Fruit fly (Drosophila melanogaster) whole organism, prepupa: Measurements from ENCODE around the gene CHKov1.

Source experiments
- CG4318 ChIP-seq: fragments of 200-800 bp; sonication (Bioruptor generic); optimal IDR thresholded peaks from 3 replicates; lab custom pipeline; 2017; ENCODE audit warnings: missing biosample characterization, mild to moderate bottlenecking, missing genetic modification characterization
- CG6276 ChIP-seq: fragments of 200-800 bp; sonication (Bioruptor generic); optimal IDR thresholded peaks from 2 replicates; lab custom pipeline; 2017; ENCODE audit warnings: missing biosample characterization, mild to moderate bottlenecking, missing genetic modification characterization
- CG6808 ChIP-seq: fragments of 200-800 bp; sonication (Bioruptor generic); optimal IDR thresholded peaks from 3 replicates; lab custom pipeline; 2017; ENCODE audit warnings: missing biosample characterization, missing genetic modification characterization, mild to moderate bottlenecking, moderate library complexity, missing genetic modification reagents
- CG6854 ChIP-seq: fragments of 200-800 bp; sonication (Bioruptor generic); optimal IDR thresholded peaks from 2 replicates; lab custom pipeline; 2017; ENCODE audit warnings: missing biosample characterization, mild to moderate bottlenecking, missing genetic modification characterization
- Eip93F ChIP-seq: fragments of 200-800 bp; sonication (Bioruptor generic); optimal IDR thresholded peaks from 2 replicates; lab custom pipeline; 2016; ENCODE audit warnings: missing biosample characterization, mild to moderate bottlenecking, missing genetic modification characterization
- Ets96B ChIP-seq: fragments of 200-800 bp; optimal IDR thresholded peaks from 2 replicates; lab custom pipeline; 2019; ENCODE audit warnings: missing biosample characterization, mild to moderate bottlenecking, missing genetic modification characterization, moderate library complexity
- dac ChIP-seq: fragments of 200-800 bp; sonication (Bioruptor generic); optimal IDR thresholded peaks from 2 replicates; lab custom pipeline; 2017; ENCODE audit warnings: missing biosample characterization, mild to moderate bottlenecking, missing genetic modification characterization
- vri ChIP-seq: fragments of 200-800 bp; sonication (Bioruptor generic); optimal IDR thresholded peaks from 3 replicates; lab custom pipeline; 2016; ENCODE audit warnings: missing biosample characterization, mild to moderate bottlenecking, missing genetic modification characterization

DNA sequence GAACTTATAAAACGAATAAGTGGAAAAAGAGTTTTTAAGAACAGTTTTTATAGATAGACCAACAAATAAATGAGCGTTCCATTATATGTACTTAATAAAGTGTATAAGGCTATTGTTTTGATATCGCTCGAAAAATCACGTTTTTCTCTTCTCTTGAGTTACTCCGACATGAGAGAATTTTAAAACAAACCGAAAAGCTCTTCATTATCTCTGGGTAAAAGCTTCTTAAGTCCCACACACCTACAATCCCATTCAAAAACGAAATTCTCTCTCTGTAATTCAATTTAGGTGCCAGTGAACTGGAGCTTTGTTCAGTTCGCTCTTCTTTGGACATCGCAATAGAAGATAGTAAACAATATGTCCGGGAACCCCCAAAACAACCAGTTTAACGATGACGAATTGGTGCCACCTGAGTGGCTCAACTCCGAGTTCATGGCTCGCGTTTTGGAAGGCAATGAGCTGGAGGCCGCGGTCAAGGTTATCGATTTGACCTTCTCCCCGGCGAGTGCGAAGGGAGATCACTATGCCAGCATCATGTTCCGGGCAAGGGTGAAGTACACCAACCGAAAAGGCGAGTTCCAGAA, 25.2 kb downstream of the CHKov1 start, which contains the start of gene CG31436:
- TF ChIP-seq CG6276 (GFP tag; lab: Kevin White, UChicago) (no peak), CG6854 (no peak), Eip93F (no peak), CG6808 (GFP tag; lab: Kevin White, UChicago) (no peak), dac (no peak), vri (GFP tag; lab: Kevin White, UChicago) (no peak), Ets96B (tag; lab: Kevin White, UChicago) (no peak), CG4318 (no peak)
